Worm (Caenorhabditis elegans): ENCODE data around the gene cat-4.

The cat-4 gene

DNA sequence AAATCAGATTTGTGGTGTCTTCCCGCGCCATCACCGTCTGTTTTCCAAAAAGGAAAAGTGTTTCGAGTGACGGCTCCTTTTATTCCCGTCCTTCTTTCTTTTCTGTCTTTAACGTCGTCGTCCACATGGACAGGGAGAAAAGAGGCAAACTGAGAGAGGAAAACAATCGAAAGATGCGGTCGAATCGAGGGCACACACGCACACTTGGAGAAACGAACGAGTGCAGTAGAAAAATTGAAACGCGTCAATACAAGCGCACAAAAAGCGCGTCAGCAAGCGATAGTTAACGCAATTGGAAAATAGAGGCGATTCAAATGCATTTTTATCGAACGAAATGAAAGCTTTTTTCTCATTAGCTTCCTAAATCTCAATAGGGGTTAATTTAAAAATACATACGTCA is 27.9 kb upstream of the cat-4 start:
- no peak for TF ChIP-seq T23F11.4 (GFP tag; optimal IDR thresholded peaks at IDR 0.05)
- TF ChIP-seq K02D7.2 (tag; optimal IDR thresholded peaks at IDR 0.05) = no peak
- TF ChIP-seq eyg-1 (tag; optimal IDR thresholded peaks at IDR 0.05) = no peak
- TF ChIP-seq madf-2 (tag; optimal IDR thresholded peaks at IDR 0.05) = no peak
- TF ChIP-seq tbx-7 (tag; optimal IDR thresholded peaks at IDR 0.05) = no peak
- TF ChIP-seq fkh-6 (tag; optimal IDR thresholded peaks at IDR 0.05) = no peak
- TF ChIP-seq tbx-2 (tag; optimal IDR thresholded peaks at IDR 0.05) = peak; percentile 67
- no peak for TF ChIP-seq fkh-10 (GFP tag; optimal IDR thresholded peaks at IDR 0.05)
- TF ChIP-seq ets-4 (tag; optimal IDR thresholded peaks at IDR 0.05) = no peak
- TF ChIP-seq ttx-3 (tag; optimal IDR thresholded peaks at IDR 0.05) = no peak
- TF ChIP-seq nhr-232 (tag; optimal IDR thresholded peaks at IDR 0.05) = no peak
- no peak for TF ChIP-seq fax-1 (tag; optimal IDR thresholded peaks at IDR 0.05)
- no peak for TF ChIP-seq ceh-9 (tag; optimal IDR thresholded peaks at IDR 0.05)
- no peak for TF ChIP-seq hlh-13 (GFP tag; optimal IDR thresholded peaks at IDR 0.05)
- TF ChIP-seq lin-11 (tag; optimal IDR thresholded peaks at IDR 0.05) = no peak
- no peak for TF ChIP-seq dmd-4 (tag; optimal IDR thresholded peaks at IDR 0.05; ENCODE audit: borderline replicate concordance)
- peak; percentile 34 for TF ChIP-seq ceh-34 (tag; optimal IDR thresholded peaks at IDR 0.05)
- TF ChIP-seq C38D4.7 (GFP tag; optimal IDR thresholded peaks at IDR 0.05) = no peak
- TF ChIP-seq pqm-1 (tag; optimal IDR thresholded peaks at IDR 0.05) = no peak
- no peak for TF ChIP-seq npax-4 (tag; optimal IDR thresholded peaks at IDR 0.05)
- TF ChIP-seq nfya-1 (tag; optimal IDR thresholded peaks at IDR 0.05) = peak; percentile 80
- no peak for TF ChIP-seq sox-2 (GFP tag; IDR thresholded peaks at IDR 0.05)
- no peak for TF ChIP-seq pha-2 (tag; optimal IDR thresholded peaks at IDR 0.05)
- TF ChIP-seq rnt-1 (tag; optimal IDR thresholded peaks at IDR 0.05) = peak; percentile 63
- peak; percentile 1 for TF ChIP-seq sdc-2 (tag; optimal IDR thresholded peaks at IDR 0.05)
- TF ChIP-seq ceh-19 (GFP tag; optimal IDR thresholded peaks at IDR 0.05) = no peak
- peak; percentile 32 for TF ChIP-seq pros-1 (tag; optimal IDR thresholded peaks at IDR 0.05)
- no peak for TF ChIP-seq C08G9.2 (tag; optimal IDR thresholded peaks at IDR 0.05)
- TF ChIP-seq nhr-11 (tag; optimal IDR thresholded peaks at IDR 0.05) = no peak
- TF ChIP-seq unc-3 (GFP tag; conservative IDR thresholded peaks at IDR 0.05) = no peak
- no peak for TF ChIP-seq unc-3 (tag; optimal IDR thresholded peaks at IDR 0.05)
- TF ChIP-seq pat-9 (tag; optimal IDR thresholded peaks at IDR 0.05) = no peak
- TF ChIP-seq elt-2 (tag; optimal IDR thresholded peaks at IDR 0.05) = peak; percentile 37
- no peak for TF ChIP-seq mec-3 (tag; optimal IDR thresholded peaks at IDR 0.05; ENCODE audit: borderline replicate concordance)
- no peak for TF ChIP-seq pag-3 (tag; optimal IDR thresholded peaks at IDR 0.05; ENCODE audit: borderline replicate concordance)
- peak; percentile 8 for TF ChIP-seq hlh-30 (tag; optimal IDR thresholded peaks at IDR 0.05; ENCODE audit: insufficient read depth)
- TF ChIP-seq gmeb-2 (tag; optimal IDR thresholded peaks at IDR 0.05) = no peak
- TF ChIP-seq ceh-48 (tag; optimal IDR thresholded peaks at IDR 0.05) = peak; percentile 50
- no peak for TF ChIP-seq che-1 (tag; optimal IDR thresholded peaks at IDR 0.05)
- TF ChIP-seq unc-55 (GFP tag; optimal IDR thresholded peaks at IDR 0.05) = peak; percentile 29
- TF ChIP-seq sox-4 (tag; optimal IDR thresholded peaks at IDR 0.05) = no peak
- TF ChIP-seq ceh-31 (tag; optimal IDR thresholded peaks at IDR 0.05) = peak; percentile 77
- TF ChIP-seq unc-42 (tag; optimal IDR thresholded peaks at IDR 0.05) = peak; percentile 91
- TF ChIP-seq syd-9 (tag; optimal IDR thresholded peaks at IDR 0.05) = no peak
- no peak for TF ChIP-seq zip-5 (tag; optimal IDR thresholded peaks at IDR 0.05)
- TF ChIP-seq ztf-16 (tag; optimal IDR thresholded peaks at IDR 0.05) = no peak
- peak; percentile 48 for TF ChIP-seq ceh-30 (tag; optimal IDR thresholded peaks at IDR 0.05)
- no peak for TF ChIP-seq ceh-2 (tag; optimal IDR thresholded peaks at IDR 0.05)
- no peak for TF ChIP-seq F13H6.1 (tag; optimal IDR thresholded peaks at IDR 0.05)
- TF ChIP-seq unc-86 (tag; optimal IDR thresholded peaks at IDR 0.05) = no peak
- TF ChIP-seq ref-2 (tag; optimal IDR thresholded peaks at IDR 0.05) = peak; percentile 66
- peak; percentile 35 for TF ChIP-seq dve-1 (tag; optimal IDR thresholded peaks at IDR 0.05)
- no peak for TF ChIP-seq ama-1 (optimal IDR thresholded peaks at IDR 0.05)
- TF ChIP-seq ceh-18 (tag; optimal IDR thresholded peaks at IDR 0.05) = peak; percentile 65

All from whole organism, late embryonic.